Worm (Caenorhabditis elegans): ENCODE measurements around the gene atg-7.

DNA sequence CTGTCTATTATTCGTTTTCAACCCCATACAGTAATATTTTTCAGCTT is 42.4 kb downstream of the atg-7 start, which contains the start of gene kdin-1:
- TF ChIP-seq cog-1 (tag; optimal IDR thresholded peaks at IDR 0.05) (no peak), flt-1 (GFP tag; IDR thresholded peaks at IDR 0.05) (no peak), ztf-29 (GFP tag; IDR thresholded peaks at IDR 0.05) (no peak), ref-1 (GFP tag; conservative IDR thresholded peaks at IDR 0.05) (no peak), tab-1 (GFP tag; IDR thresholded peaks at IDR 0.05) (no peak), klf-2 (GFP tag; conservative IDR thresholded peaks at IDR 0.05) (no peak)
